Worm (Caenorhabditis elegans) whole organism, L3 larva: ENCODE measurements around the gene C13C4.7.

Source experiments
- ama-1 ChIP-seq: fragments of 150-350 bp; optimal IDR thresholded peaks from 2 replicates; lab custom pipeline; 2018
- ceh-82 ChIP-seq: fragments of 150-350 bp; optimal IDR thresholded peaks from 2 replicates; lab custom pipeline; 2014; ENCODE audit warnings: missing biosample characterization, missing genetic modification characterization
- jun-1 ChIP-seq: fragments of 150-350 bp; optimal IDR thresholded peaks from 2 replicates; lab custom pipeline; 2014; ENCODE audit warnings: missing biosample characterization, missing genetic modification reagents, missing genetic modification characterization
- mdl-1 ChIP-seq: fragments of 150-350 bp; optimal IDR thresholded peaks from 2 replicates; lab custom pipeline; 2014; ENCODE audit warnings: missing biosample characterization, missing genetic modification characterization
- nfya-1 ChIP-seq: sonication (generic microtip); optimal IDR thresholded peaks from 2 replicates; lab custom pipeline; 2017; ENCODE audit warnings: missing genetic modification characterization, mild to moderate bottlenecking, missing compliant biosample characterization, antibody characterized with exemption, moderate library complexity; ENCODE audit not compliant: insufficient read depth
- nhr-11 ChIP-seq: fragments of 150-350 bp; optimal IDR thresholded peaks from 2 replicates; lab custom pipeline; 2014; ENCODE audit warnings: missing biosample characterization, missing genetic modification characterization
- nhr-237 ChIP-seq: fragments of 150-350 bp; optimal IDR thresholded peaks from 2 replicates; lab custom pipeline; 2014; ENCODE audit warnings: missing biosample characterization, missing genetic modification characterization
- nhr-67 ChIP-seq: fragments of 150-350 bp; optimal IDR thresholded peaks from 2 replicates; lab custom pipeline; 2014; ENCODE audit warnings: missing biosample characterization, missing genetic modification characterization
- sea-2 ChIP-seq: fragments of 150-350 bp; sonication (generic microtip); optimal IDR thresholded peaks from 4 replicates; lab custom pipeline; 2014; ENCODE audit warnings: missing biosample characterization, missing genetic modification reagents, missing genetic modification characterization
- skn-1 ChIP-seq: fragments of 150-350 bp; optimal IDR thresholded peaks from 2 replicates; lab custom pipeline; 2014; ENCODE audit warnings: missing biosample characterization, missing genetic modification characterization
- zag-1 ChIP-seq: fragments of 150-350 bp; optimal IDR thresholded peaks from 2 replicates; lab custom pipeline; 2014; ENCODE audit warnings: missing biosample characterization, missing genetic modification characterization

DNA sequence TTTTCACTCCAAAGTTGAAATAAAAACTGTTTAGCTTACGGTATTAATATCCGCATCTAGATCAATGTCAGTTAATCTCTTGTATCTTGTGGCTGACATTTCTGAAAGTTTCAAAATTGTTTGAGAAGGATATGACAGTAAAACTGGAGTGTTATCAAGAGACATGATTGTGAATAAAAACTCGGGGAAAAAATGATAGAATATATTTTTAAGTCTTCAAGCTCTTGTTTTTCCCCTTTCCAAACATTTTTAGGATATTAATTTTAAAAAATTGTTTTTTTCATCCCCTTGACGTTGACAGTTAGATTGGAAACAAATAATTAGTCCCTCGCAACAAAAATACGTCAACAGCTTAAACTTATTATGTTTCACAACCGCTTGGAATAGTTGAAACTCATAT, 45.4 kb downstream of the C13C4.7 start, which contains the start of gene R07B7.6:
- TF ChIP-seq ama-1 (lab: Kevin White, UChicago), result no peak
- TF ChIP-seq zag-1 (tag; lab: Kevin White, UChicago), result no peak
- no peak for TF ChIP-seq nhr-237 (tag; lab: Kevin White, UChicago)
- TF ChIP-seq sea-2, result no peak
- no peak for TF ChIP-seq nhr-67 (tag; lab: Kevin White, UChicago)
- TF ChIP-seq mdl-1 (tag; lab: Kevin White, UChicago), result no peak
- TF ChIP-seq jun-1, result no peak
- TF ChIP-seq nfya-1, result no peak
- TF ChIP-seq ceh-82 (tag; lab: Kevin White, UChicago), result no peak
- TF ChIP-seq skn-1 (tag; lab: Kevin White, UChicago), result no peak
- no peak for TF ChIP-seq nhr-11
